Fruit fly (Drosophila melanogaster): ENCODE measurements around the gene CG15561.

Gene CG15561

DNA sequence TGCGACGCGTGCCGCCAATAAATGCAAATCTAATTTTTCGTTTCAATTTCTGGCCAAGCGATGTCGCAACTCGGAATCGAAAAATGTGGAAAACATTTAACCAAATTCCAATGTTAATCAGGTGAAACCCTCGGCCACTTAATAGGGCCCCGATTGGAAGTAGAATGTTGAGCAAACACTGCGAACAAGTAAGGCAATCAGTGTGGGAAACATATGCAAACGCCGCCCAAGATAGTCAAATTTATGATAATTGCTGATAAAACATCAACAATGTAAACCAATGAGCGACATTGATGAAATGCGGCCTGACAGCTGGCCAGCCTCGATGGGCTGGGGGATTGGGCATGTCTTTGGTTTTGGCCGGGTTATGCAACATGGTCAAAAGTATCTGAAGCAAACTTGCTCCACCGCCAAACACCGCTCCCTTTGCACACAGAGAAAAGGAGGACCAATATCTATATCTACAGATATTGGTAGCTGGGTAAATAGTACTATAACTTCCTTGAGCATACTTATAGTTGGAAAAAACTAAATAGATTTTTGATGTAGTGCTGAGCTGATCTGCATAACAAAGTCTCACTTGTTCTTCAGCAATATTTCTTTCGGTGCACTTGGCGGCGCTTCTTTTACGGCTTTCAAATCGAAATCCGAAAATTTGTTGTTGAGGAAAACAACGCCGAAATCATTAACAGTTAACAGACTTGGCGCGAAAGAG is 31.7 kb upstream of the CG15561 start:
- peak; percentile 74 for TF ChIP-seq Snoo (tag; optimal IDR thresholded peaks at IDR 0.05)
- peak; percentile 40; the same call in 1 of the 2 replicates for TF ChIP-seq Ets98B (GFP tag; IDR thresholded peaks at IDR 0.05)
- peak; percentile 52 for TF ChIP-seq CG8301 (tag; optimal IDR thresholded peaks at IDR 0.05)
- no peak for TF ChIP-seq CG8159 (tag; optimal IDR thresholded peaks at IDR 0.05)
- no peak for TF ChIP-seq gl (tag; optimal IDR thresholded peaks at IDR 0.05)
- no peak for TF ChIP-seq CG9948 (tag; optimal IDR thresholded peaks at IDR 0.05)
- no peak for TF ChIP-seq CG17806 (tag; optimal IDR thresholded peaks at IDR 0.05)
- peak; percentile 60 for TF ChIP-seq Pif1B (GFP tag; optimal IDR thresholded peaks at IDR 0.05)
- peak; percentile 65; the same call in 2 of the 3 replicates for TF ChIP-seq fd96Ca (GFP tag; IDR thresholded peaks at IDR 0.05)
- TF ChIP-seq CG4496 (GFP tag; IDR thresholded peaks at IDR 0.05): peak; percentile 58; the same call in 2 of the 3 replicates
- no peak for TF ChIP-seq rn (GFP tag; IDR thresholded peaks at IDR 0.05)
- no peak for TF ChIP-seq CG10348 (GFP tag; IDR thresholded peaks at IDR 0.05)
- TF ChIP-seq CG14655 (GFP tag; optimal IDR thresholded peaks at IDR 0.05): peak; percentile 15
- no peak for TF ChIP-seq CG12605 (GFP tag; IDR thresholded peaks at IDR 0.05)
- peak; percentile 22; the same call in 1 of the 2 replicates for TF ChIP-seq CG32121 (GFP tag; IDR thresholded peaks at IDR 0.05)
- no peak for TF ChIP-seq CG34367 (tag; optimal IDR thresholded peaks at IDR 0.05)
- no peak for TF ChIP-seq EcR (GFP tag; optimal IDR thresholded peaks at IDR 0.05)
- TF ChIP-seq Pif1A (GFP tag; optimal IDR thresholded peaks at IDR 0.05): peak; percentile 58
- no peak for TF ChIP-seq CG13204 (GFP tag; optimal IDR thresholded peaks at IDR 0.05)
- TF ChIP-seq CG15710 (tag; optimal IDR thresholded peaks at IDR 0.05): no peak
- no peak for TF ChIP-seq D1 (tag; optimal IDR thresholded peaks at IDR 0.05)

DNA sequence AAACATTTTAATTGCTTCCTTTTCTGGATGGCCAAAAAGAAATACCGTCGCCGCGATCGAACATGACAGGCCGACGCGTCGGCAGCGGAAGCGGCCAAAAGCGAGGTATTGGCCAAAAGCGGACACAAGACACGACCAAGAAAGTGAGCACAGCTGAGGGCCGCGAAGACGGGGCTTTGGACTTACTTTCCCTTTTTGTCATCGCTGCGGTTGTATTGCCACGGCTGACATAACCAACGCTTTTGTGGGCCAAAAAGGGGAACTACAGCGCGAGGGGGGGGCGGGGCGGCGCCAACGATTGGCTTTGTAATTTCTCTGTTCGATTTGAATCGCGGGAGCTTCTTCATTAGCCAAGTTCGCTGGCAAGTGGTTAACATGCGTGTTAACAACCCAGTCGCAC is 30.0 kb upstream of the CG15561 start:
- TF ChIP-seq CG8159 (tag; optimal IDR thresholded peaks at IDR 0.05): no peak
- TF ChIP-seq EcR (GFP tag; optimal IDR thresholded peaks at IDR 0.05): no peak
- TF ChIP-seq rn (GFP tag; IDR thresholded peaks at IDR 0.05): no peak
- no peak for TF ChIP-seq CG4496 (GFP tag; IDR thresholded peaks at IDR 0.05)
- TF ChIP-seq gl (tag; optimal IDR thresholded peaks at IDR 0.05): no peak
- TF ChIP-seq D1 (tag; optimal IDR thresholded peaks at IDR 0.05): no peak
- TF ChIP-seq CG34367 (tag; optimal IDR thresholded peaks at IDR 0.05): no peak
- no peak for TF ChIP-seq CG12605 (GFP tag; IDR thresholded peaks at IDR 0.05)
- no peak for TF ChIP-seq CG14655 (GFP tag; optimal IDR thresholded peaks at IDR 0.05)
- TF ChIP-seq CG8301 (tag; optimal IDR thresholded peaks at IDR 0.05): no peak
- no peak for TF ChIP-seq Ets98B (GFP tag; IDR thresholded peaks at IDR 0.05)
- TF ChIP-seq CG9948 (tag; optimal IDR thresholded peaks at IDR 0.05): no peak
- no peak for TF ChIP-seq CG13204 (GFP tag; optimal IDR thresholded peaks at IDR 0.05)
- TF ChIP-seq fd96Ca (GFP tag; IDR thresholded peaks at IDR 0.05): no peak
- no peak for TF ChIP-seq Snoo (tag; optimal IDR thresholded peaks at IDR 0.05)
- TF ChIP-seq CG10348 (GFP tag; IDR thresholded peaks at IDR 0.05): no peak
- no peak for TF ChIP-seq CG15710 (tag; optimal IDR thresholded peaks at IDR 0.05)

DNA sequence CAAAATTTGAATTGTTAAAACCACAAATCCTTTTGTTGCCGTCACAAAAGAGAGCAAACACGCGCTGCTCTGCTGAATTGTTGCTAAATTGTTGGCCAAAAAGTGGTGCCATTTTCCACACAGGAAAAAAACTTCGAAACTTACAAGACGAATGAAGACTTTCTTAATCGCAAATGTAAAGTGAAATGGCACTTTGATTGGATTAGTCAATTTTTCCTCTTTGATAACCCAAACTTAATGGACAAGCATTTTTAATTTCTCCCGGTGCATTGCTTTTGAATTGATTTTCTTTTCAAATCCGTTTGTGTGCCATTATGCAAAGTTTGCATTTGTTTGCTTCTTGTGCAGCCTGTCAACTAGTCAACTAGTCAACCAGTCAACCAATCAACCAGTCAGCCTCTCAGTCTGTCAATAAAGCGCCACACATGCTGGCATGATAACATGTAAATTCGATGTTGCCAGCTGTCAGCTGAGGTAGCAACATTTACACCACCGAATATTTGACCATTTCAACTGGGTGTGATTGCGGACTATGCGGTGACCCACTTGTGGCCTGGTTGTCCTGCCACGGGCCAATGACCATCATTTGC is 27.4 kb upstream of the CG15561 start:
- TF ChIP-seq CG8159 (tag; optimal IDR thresholded peaks at IDR 0.05) (no peak), Snoo (tag; optimal IDR thresholded peaks at IDR 0.05) (no peak), Pif1A (GFP tag; optimal IDR thresholded peaks at IDR 0.05) (peak; percentile 10), fd96Ca (GFP tag; IDR thresholded peaks at IDR 0.05) (peak; percentile 78), CG32121 (GFP tag; IDR thresholded peaks at IDR 0.05) (peak; percentile 75), D1 (tag; optimal IDR thresholded peaks at IDR 0.05) (no peak), CG9948 (tag; optimal IDR thresholded peaks at IDR 0.05) (no peak), CG12605 (GFP tag; IDR thresholded peaks at IDR 0.05) (peak; percentile 30; the same call in 1 of the 2 replicates), Ets98B (GFP tag; IDR thresholded peaks at IDR 0.05) (peak; percentile 80), CG4496 (GFP tag; IDR thresholded peaks at IDR 0.05) (peak; percentile 83), CG14655 (GFP tag; optimal IDR thresholded peaks at IDR 0.05) (no peak)

DNA sequence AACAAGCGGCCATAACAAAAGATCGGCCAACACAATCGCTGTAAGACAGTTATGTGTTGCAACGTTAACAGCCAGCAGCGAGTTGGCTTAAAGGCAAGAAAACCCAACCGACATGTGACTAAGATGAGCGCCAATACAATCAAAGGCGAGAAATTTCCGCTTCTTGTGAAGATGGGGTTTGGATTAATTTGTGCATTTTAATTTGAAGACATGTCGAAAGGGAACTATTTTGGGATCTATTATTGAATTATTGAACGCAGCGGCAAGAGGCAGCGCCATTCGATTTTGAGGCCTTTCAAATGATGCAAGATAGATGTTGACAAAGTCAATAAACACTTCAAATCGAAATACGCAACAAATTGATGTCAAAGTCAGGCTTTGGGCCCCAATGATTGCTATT is 25.4 kb upstream of the CG15561 start:
- TF ChIP-seq CG4496 (GFP tag; IDR thresholded peaks at IDR 0.05) (no peak), CG9948 (tag; optimal IDR thresholded peaks at IDR 0.05) (no peak), EcR (GFP tag; optimal IDR thresholded peaks at IDR 0.05) (no peak), CG32121 (GFP tag; IDR thresholded peaks at IDR 0.05) (no peak), CG14655 (GFP tag; optimal IDR thresholded peaks at IDR 0.05) (no peak), Snoo (tag; optimal IDR thresholded peaks at IDR 0.05) (no peak), CG8301 (tag; optimal IDR thresholded peaks at IDR 0.05) (no peak), CG8159 (tag; optimal IDR thresholded peaks at IDR 0.05) (no peak)

DNA sequence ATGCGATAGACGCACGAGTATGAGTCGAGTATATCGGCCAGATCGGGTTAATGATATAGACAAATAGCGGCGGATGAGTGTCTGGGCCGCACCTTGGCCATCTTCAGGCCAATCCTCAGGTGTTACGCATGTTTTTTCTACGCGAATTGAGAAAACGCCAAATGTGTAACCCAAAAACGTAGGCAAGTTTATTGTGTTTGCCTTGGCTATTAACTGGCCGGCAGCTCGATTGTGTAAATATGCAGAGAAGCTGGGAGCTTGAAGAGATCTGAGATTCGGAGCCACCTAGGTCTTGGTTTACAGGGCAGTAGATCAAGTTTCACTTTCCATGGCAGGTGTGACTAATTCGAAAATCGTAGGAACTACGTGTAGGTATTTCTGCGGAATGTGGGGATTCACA is 24.3 kb upstream of the CG15561 start:
- TF ChIP-seq rn (GFP tag; IDR thresholded peaks at IDR 0.05) (no peak), CG4496 (GFP tag; IDR thresholded peaks at IDR 0.05) (no peak)

DNA sequence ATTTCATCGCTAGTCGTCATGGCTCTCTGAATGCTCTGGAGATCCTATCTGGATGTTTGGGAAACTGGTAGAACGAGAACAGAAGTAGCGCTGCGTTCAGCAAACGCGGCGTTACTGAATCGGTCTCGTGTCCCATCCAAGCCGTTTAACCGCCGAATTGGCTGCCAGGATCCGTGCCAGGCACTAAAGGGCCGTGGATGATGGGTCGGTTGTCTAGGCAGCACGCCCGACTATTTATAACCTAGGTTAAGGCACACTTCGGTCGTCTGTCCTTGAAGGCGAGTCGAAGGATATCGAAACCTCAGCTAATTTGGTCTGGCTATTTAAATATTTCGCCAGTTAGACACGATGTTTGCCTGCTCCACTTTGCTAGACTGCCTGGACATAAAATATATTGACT is 19.5 kb upstream of the CG15561 start, which contains the start of gene CG15564:
CG15564 (minus strand) TSS at position 101 of the 400 bp plus-strand sequence.
- TF ChIP-seq Pif1B (GFP tag; optimal IDR thresholded peaks at IDR 0.05) (no peak), Ets98B (GFP tag; IDR thresholded peaks at IDR 0.05) (no peak), D1 (tag; optimal IDR thresholded peaks at IDR 0.05) (no peak), CG4496 (GFP tag; IDR thresholded peaks at IDR 0.05) (no peak), CG17806 (tag; optimal IDR thresholded peaks at IDR 0.05) (no peak), CG15710 (tag; optimal IDR thresholded peaks at IDR 0.05) (no peak), EcR (GFP tag; optimal IDR thresholded peaks at IDR 0.05) (no peak), Pif1A (GFP tag; optimal IDR thresholded peaks at IDR 0.05) (no peak), CG34367 (tag; optimal IDR thresholded peaks at IDR 0.05) (no peak), CG13204 (GFP tag; optimal IDR thresholded peaks at IDR 0.05) (no peak), CG12605 (GFP tag; IDR thresholded peaks at IDR 0.05) (no peak)
